Worm (Caenorhabditis elegans): Measurements from ENCODE around the gene T23D5.3.

DNA sequence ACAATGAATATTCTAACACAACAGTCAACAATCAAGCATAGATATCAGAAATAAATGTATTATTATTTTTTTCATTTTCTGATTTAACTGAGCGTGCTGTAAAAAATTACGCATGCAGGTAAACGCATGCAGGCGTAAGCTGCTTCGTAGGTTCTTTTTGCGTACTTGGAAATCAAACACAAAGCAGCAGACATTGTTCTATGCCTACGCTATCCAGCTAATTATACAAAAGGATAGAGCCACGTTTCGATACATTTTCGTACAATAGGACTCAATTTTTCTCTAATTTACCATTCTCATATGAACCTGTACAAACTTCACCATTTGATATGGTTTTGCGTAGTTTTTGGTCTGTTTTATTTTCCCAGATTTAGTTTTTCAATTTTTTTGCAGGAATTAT is 49.0 kb upstream of the T23D5.3 start, which contains the start of gene T26E4.3:
- TF ChIP-seq unc-62 (GFP tag; optimal IDR thresholded peaks at IDR 0.05 in 1 of 2) (no peak), unc-62 (tag; optimal IDR thresholded peaks at IDR 0.05) (no peak), unc-39 (tag; optimal IDR thresholded peaks at IDR 0.05) (no peak)

All from whole organism, L4 larva.